Worm (Caenorhabditis elegans): ENCODE results near the gene glb-3.

Gene glb-3

DNA sequence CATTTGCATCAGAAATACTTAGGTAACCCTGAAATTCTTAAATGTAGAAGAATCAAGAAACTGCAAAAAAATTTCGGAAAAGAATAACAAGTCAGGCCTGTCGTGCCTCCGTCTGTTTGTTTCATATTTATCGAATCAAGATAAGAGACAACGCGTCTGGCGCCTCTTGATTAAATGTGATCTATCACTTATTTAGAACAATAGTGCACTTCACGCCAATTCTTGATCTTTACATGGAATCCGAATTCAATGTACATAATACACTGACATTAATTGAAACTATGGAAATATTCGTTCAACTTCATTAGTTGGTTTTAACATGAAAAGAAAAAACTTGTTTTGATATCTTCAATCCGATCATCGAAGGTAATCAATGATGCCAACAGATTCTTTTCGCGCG, 11.9 kb upstream of the glb-3 start, which contains the start of gene mboa-2 (continued):
- TF ChIP-seq nhr-12 (tag; optimal IDR thresholded peaks at IDR 0.05): no peak
- TF ChIP-seq hlh-4 (tag; optimal IDR thresholded peaks at IDR 0.05): no peak
- TF ChIP-seq aha-1 (tag; optimal IDR thresholded peaks at IDR 0.05): no peak
- no peak for TF ChIP-seq pqm-1 (tag; optimal IDR thresholded peaks at IDR 0.05)
- no peak for TF ChIP-seq fkh-4 (tag; optimal IDR thresholded peaks at IDR 0.05; ENCODE audit: borderline replicate concordance)
- peak; percentile 3 for TF ChIP-seq lir-3 (tag; optimal IDR thresholded peaks at IDR 0.05; ENCODE audit: poor library complexity)
- no peak for TF ChIP-seq fos-1 (tag; optimal IDR thresholded peaks at IDR 0.05)
- no peak for TF ChIP-seq jun-1 (tag; optimal IDR thresholded peaks at IDR 0.05)
- no peak for TF ChIP-seq sox-4 (tag; optimal IDR thresholded peaks at IDR 0.05)
- peak; percentile 30 for TF ChIP-seq nhr-19 (GFP tag; conservative IDR thresholded peaks at IDR 0.05)
- TF ChIP-seq xbp-1 (tag; optimal IDR thresholded peaks at IDR 0.05): no peak
- no peak for TF ChIP-seq ceh-82 (tag; optimal IDR thresholded peaks at IDR 0.05)
- TF ChIP-seq hlh-17 (GFP tag; optimal IDR thresholded peaks at IDR 0.05; ENCODE audit: borderline replicate concordance): no peak
- TF ChIP-seq elt-2 (tag; optimal IDR thresholded peaks at IDR 0.05): peak; percentile 31
- TF ChIP-seq ceh-90 (tag; optimal IDR thresholded peaks at IDR 0.05): no peak
- peak in 1 of 2 experiments; percentile 13 for TF ChIP-seq lin-35 (GFP tag; optimal IDR thresholded peaks at IDR 0.05)
- TF ChIP-seq F16B12.6 (tag; optimal IDR thresholded peaks at IDR 0.05): no peak
- TF ChIP-seq snu-23 (GFP tag; optimal IDR thresholded peaks at IDR 0.05): peak; percentile 16
- no peak for TF ChIP-seq lin-13 (GFP tag; optimal IDR thresholded peaks at IDR 0.05)
- no peak for TF ChIP-seq elt-3 (tag; optimal IDR thresholded peaks at IDR 0.05)
- no peak for TF ChIP-seq unc-98 (GFP tag; IDR thresholded peaks at IDR 0.05)
- no peak for TF ChIP-seq hpl-2 (GFP tag; optimal IDR thresholded peaks at IDR 0.05)
- no peak for TF ChIP-seq alr-1 (tag; optimal IDR thresholded peaks at IDR 0.05; ENCODE audit: borderline replicate concordance)
- TF ChIP-seq skn-1 (tag; optimal IDR thresholded peaks at IDR 0.05): no peak
- TF ChIP-seq unc-86 (tag; optimal IDR thresholded peaks at IDR 0.05): no peak
- no peak for TF ChIP-seq nhr-11 (tag; optimal IDR thresholded peaks at IDR 0.05)
- TF ChIP-seq mef-2 (tag; optimal IDR thresholded peaks at IDR 0.05): no peak
- TF ChIP-seq swsn-7 (tag; optimal IDR thresholded peaks at IDR 0.05): peak; percentile 25
- no peak for TF ChIP-seq nhr-84 (tag; optimal IDR thresholded peaks at IDR 0.05)
- peak; percentile 45 for TF ChIP-seq aly-2 (tag; optimal IDR thresholded peaks at IDR 0.05)
- no peak for TF ChIP-seq irx-1 (tag; optimal IDR thresholded peaks at IDR 0.05)
- peak; percentile 21 for TF ChIP-seq lin-14 (GFP tag; optimal IDR thresholded peaks at IDR 0.05)
- TF ChIP-seq efl-3 (GFP tag; optimal IDR thresholded peaks at IDR 0.05): no peak
- TF ChIP-seq blmp-1 (tag; optimal IDR thresholded peaks at IDR 0.05): no peak
- TF ChIP-seq efl-1 (optimal IDR thresholded peaks at IDR 0.05): no peak
- peak in 1 of 2 experiments; percentile 64 for TF ChIP-seq efl-1 (GFP tag; optimal IDR thresholded peaks at IDR 0.05 in 1 of 2)
- no peak for TF ChIP-seq nhr-76 (tag; optimal IDR thresholded peaks at IDR 0.05)
- TF ChIP-seq nhr-77 (tag; optimal IDR thresholded peaks at IDR 0.05): no peak
- no peak for TF ChIP-seq ceh-8 (GFP tag; optimal IDR thresholded peaks at IDR 0.05)
- no peak for TF ChIP-seq nhr-237 (tag; optimal IDR thresholded peaks at IDR 0.05)
- TF ChIP-seq ets-5 (GFP tag; IDR thresholded peaks at IDR 0.05): no peak

DNA sequence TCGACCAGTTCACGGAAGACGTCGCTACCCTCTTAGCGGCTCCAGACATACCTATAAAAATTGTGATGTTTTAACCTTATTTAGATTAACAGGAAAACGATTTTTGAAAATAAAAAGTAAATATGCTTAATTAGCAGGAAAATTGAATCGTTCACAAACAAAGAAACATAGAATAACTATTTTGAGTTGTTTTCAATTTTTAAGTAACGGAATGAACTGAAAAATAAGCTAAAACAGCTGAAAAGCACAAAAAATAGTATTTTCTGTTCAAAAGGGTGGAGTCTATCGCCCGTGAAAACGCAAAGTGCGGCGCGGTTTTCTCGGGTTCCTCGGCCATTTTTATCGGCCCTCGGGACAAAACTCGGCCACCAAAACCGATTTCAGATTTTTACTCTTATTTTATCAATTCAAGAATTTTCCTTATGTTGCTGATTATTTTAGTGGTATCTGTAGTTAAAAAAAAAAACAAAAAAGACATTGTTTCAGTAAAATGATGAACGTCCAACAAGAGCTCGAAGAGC, 10.5 kb upstream of the glb-3 start, which contains the start of the genes atp-5 and lmtr-3:
TSS of gene atp-5 (minus strand) at position 51 of the 521 bp plus-strand sequence.
TSS of gene lmtr-3 (plus strand) at position 370 of the 521 bp plus-strand sequence.
- TF ChIP-seq lir-3 (tag; optimal IDR thresholded peaks at IDR 0.05; ENCODE audit: poor library complexity): peak; percentile 93
- TF ChIP-seq xbp-1 (tag; optimal IDR thresholded peaks at IDR 0.05): peak; percentile 66
- TF ChIP-seq rnt-1 (tag; optimal IDR thresholded peaks at IDR 0.05): peak; percentile 98
- TF ChIP-seq F16B12.6 (tag; optimal IDR thresholded peaks at IDR 0.05): no peak
- peak; percentile 85 for TF ChIP-seq fkh-8 (tag; optimal IDR thresholded peaks at IDR 0.05)
- TF ChIP-seq egl-13 (tag; optimal IDR thresholded peaks at IDR 0.05): peak; percentile 58
- peak; percentile 30 for TF ChIP-seq elt-2 (tag; optimal IDR thresholded peaks at IDR 0.05)
- peak; percentile 16 for TF ChIP-seq nhr-77 (tag; optimal IDR thresholded peaks at IDR 0.05)
- no peak for TF ChIP-seq nhr-237 (tag; optimal IDR thresholded peaks at IDR 0.05)
- TF ChIP-seq egl-27 (tag; optimal IDR thresholded peaks at IDR 0.05): no peak
- peak; percentile 70 to 71 for TF ChIP-seq efl-1 (optimal IDR thresholded peaks at IDR 0.05)
- peak; percentile 74 to 95 for TF ChIP-seq efl-1 (GFP tag; optimal IDR thresholded peaks at IDR 0.05 in 1 of 2)
- TF ChIP-seq ces-1 (GFP tag; optimal IDR thresholded peaks at IDR 0.05): no peak
- peak in 1 of 2 experiments; percentile 81 for TF ChIP-seq ztf-11 (tag; optimal IDR thresholded peaks at IDR 0.05)
- no peak for TF ChIP-seq nhr-11 (tag; optimal IDR thresholded peaks at IDR 0.05)
- TF ChIP-seq grh-1 (GFP tag; IDR thresholded peaks at IDR 0.05): no peak
- TF ChIP-seq mef-2 (tag; optimal IDR thresholded peaks at IDR 0.05): no peak
- peak; percentile 15 to 81 (median 53) for TF ChIP-seq ceh-82 (tag; optimal IDR thresholded peaks at IDR 0.05)
- peak; percentile 75 for TF ChIP-seq nhr-19 (GFP tag; conservative IDR thresholded peaks at IDR 0.05)
- TF ChIP-seq C16A3.4 (tag; optimal IDR thresholded peaks at IDR 0.05): peak; percentile 73
- no peak for TF ChIP-seq alr-1 (tag; optimal IDR thresholded peaks at IDR 0.05; ENCODE audit: borderline replicate concordance)
- TF ChIP-seq unc-30 (tag; optimal IDR thresholded peaks at IDR 0.05): no peak
- no peak for TF ChIP-seq Y116A8C.19 (tag; optimal IDR thresholded peaks at IDR 0.05; ENCODE audit: borderline replicate concordance)
- peak; percentile 86 for TF ChIP-seq ceh-90 (tag; optimal IDR thresholded peaks at IDR 0.05)
- TF ChIP-seq efl-3 (GFP tag; optimal IDR thresholded peaks at IDR 0.05): no peak

Measured in whole organism, L1 larva.